Fruit fly (Drosophila melanogaster): Measurements from ENCODE around the gene CG14974.

The CG14974 gene

DNA sequence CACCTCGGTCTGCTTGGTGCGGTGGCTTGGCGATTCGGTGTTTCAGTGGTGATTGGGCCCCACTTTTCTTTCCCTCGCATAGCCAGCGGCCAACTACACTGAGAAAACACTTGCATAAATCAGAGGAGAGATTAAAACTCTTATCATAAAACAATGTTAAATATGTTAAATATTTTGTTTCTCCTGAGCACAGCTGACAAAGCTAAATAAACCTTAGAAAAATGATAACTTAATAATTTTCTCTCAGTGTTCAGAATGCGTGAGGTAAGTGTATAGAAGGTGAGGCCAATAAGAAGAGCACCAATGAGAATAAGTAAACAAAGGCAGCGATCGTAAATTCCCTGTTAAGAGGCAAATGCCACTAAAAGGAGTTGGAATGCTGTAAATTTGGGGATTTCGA is 3.6 kb downstream of the CG14974 start (continued):
- peak; percentile 80 for TF ChIP-seq CG16863 (GFP tag; optimal IDR thresholded peaks at IDR 0.05)
- no peak for TF ChIP-seq Atf6 (GFP tag; IDR thresholded peaks at IDR 0.05)
- TF ChIP-seq Myb (GFP tag; optimal IDR thresholded peaks at IDR 0.05), result peak; percentile 32
- no peak for TF ChIP-seq knrl (GFP tag; IDR thresholded peaks at IDR 0.05; ENCODE audit: partially characterized antibody)
- no peak for TF ChIP-seq CG6791 (GFP tag; IDR thresholded peaks at IDR 0.05; ENCODE audit: partially characterized antibody)
- TF ChIP-seq CG11696 (GFP tag; IDR thresholded peaks at IDR 0.05), result peak; percentile 50
- peak; percentile 45 for TF ChIP-seq run (tag; optimal IDR thresholded peaks at IDR 0.05)
- peak; percentile 49 for TF ChIP-seq kay (GFP tag; optimal IDR thresholded peaks at IDR 0.05)
- peak; percentile 58 for TF ChIP-seq odd (GFP tag; optimal IDR thresholded peaks at IDR 0.05)
- peak; percentile 48; the same call in 1 of the 2 replicates for TF ChIP-seq CG11085 (GFP tag; IDR thresholded peaks at IDR 0.05)
- TF ChIP-seq gsb (GFP tag; IDR thresholded peaks at IDR 0.05), result no peak
- no peak for TF ChIP-seq D (optimal IDR thresholded peaks at IDR 0.05)
- peak; percentile 67 for TF ChIP-seq D (GFP tag; optimal IDR thresholded peaks at IDR 0.05)
- TF ChIP-seq dan (GFP tag; IDR thresholded peaks at IDR 0.05), result peak; percentile 79
- 0 out of 3 replicates have a peak, but pooled peaks have one; percentile 44 for TF ChIP-seq z (GFP tag; IDR thresholded peaks at IDR 0.05)
- peak; percentile 61 for TF ChIP-seq trh (GFP tag; optimal IDR thresholded peaks at IDR 0.05)
- no peak for TF ChIP-seq Fer1 (GFP tag; optimal IDR thresholded peaks at IDR 0.05)
- TF ChIP-seq Deaf1 (tag; optimal IDR thresholded peaks at IDR 0.05), result peak; percentile 33
- TF ChIP-seq Sry-β (GFP tag; optimal IDR thresholded peaks at IDR 0.05), result peak; percentile 37
- peak; percentile 76 for TF ChIP-seq ac (GFP tag; optimal IDR thresholded peaks at IDR 0.05)
- TF ChIP-seq CG15601 (tag; optimal IDR thresholded peaks at IDR 0.05), result peak; percentile 86
- peak; percentile 82 for TF ChIP-seq croc (GFP tag; conservative IDR thresholded peaks at IDR 0.05)
- TF ChIP-seq so (GFP tag; IDR thresholded peaks at IDR 0.05), result peak; percentile 73; the same call in 1 of the 3 replicates
- no peak for TF ChIP-seq CG17912 (GFP tag; optimal IDR thresholded peaks at IDR 0.05)
- no peak for TF ChIP-seq cwo (GFP tag; optimal IDR thresholded peaks at IDR 0.05)
- peak; percentile 86 for TF ChIP-seq Nf-YB (GFP tag; optimal IDR thresholded peaks at IDR 0.05)
- peak; percentile 77 for TF ChIP-seq pum (GFP tag; optimal IDR thresholded peaks at IDR 0.05)
- TF ChIP-seq CG17328 (GFP tag; IDR thresholded peaks at IDR 0.05), result peak; percentile 92
- no peak for TF ChIP-seq D19B (GFP tag; optimal IDR thresholded peaks at IDR 0.05)
- TF ChIP-seq CG9817 (tag; optimal IDR thresholded peaks at IDR 0.05), result peak; percentile 40
- no peak for TF ChIP-seq Bgb (GFP tag; IDR thresholded peaks at IDR 0.05; ENCODE audit: partially characterized antibody)
- peak; percentile 43 for TF ChIP-seq CG1792 (GFP tag; optimal IDR thresholded peaks at IDR 0.05)
- no peak for TF ChIP-seq YL-1 (GFP tag; optimal IDR thresholded peaks at IDR 0.05)
- TF ChIP-seq CG9876 (GFP tag; optimal IDR thresholded peaks at IDR 0.05), result peak; percentile 20
- peak; percentile 78 for TF ChIP-seq CG3407 (GFP tag; optimal IDR thresholded peaks at IDR 0.05)
- TF ChIP-seq BtbVII (GFP tag; optimal IDR thresholded peaks at IDR 0.05), result no peak
- TF ChIP-seq CG10366 (GFP tag; IDR thresholded peaks at IDR 0.05), result peak; percentile 67
- TF ChIP-seq CG17612 (GFP tag; IDR thresholded peaks at IDR 0.05), result peak; percentile 38; the same call in 1 of the 2 replicates
- TF ChIP-seq B-H2 (GFP tag; optimal IDR thresholded peaks at IDR 0.05), result no peak
- peak; percentile 79 for TF ChIP-seq Hr3 (GFP tag; optimal IDR thresholded peaks at IDR 0.05)
- TF ChIP-seq CG6813 (GFP tag; optimal IDR thresholded peaks at IDR 0.05), result peak; percentile 65
- peak; percentile 52; the same call in 1 of the 2 replicates for TF ChIP-seq CG31224 (GFP tag; IDR thresholded peaks at IDR 0.05)
- TF ChIP-seq ind (GFP tag; optimal IDR thresholded peaks at IDR 0.05), result peak; percentile 57
- TF ChIP-seq dmrt11E (tag; optimal IDR thresholded peaks at IDR 0.05), result peak; percentile 97
- peak; percentile 82 for TF ChIP-seq Oli (tag; optimal IDR thresholded peaks at IDR 0.05)
- no peak for TF ChIP-seq Vsx1 (GFP tag; optimal IDR thresholded peaks at IDR 0.05)
- TF ChIP-seq CG7271 (tag; optimal IDR thresholded peaks at IDR 0.05), result peak; percentile 25
- peak; percentile 73 for TF ChIP-seq CG12219 (GFP tag; optimal IDR thresholded peaks at IDR 0.05)
- peak; percentile 78 for TF ChIP-seq CG30431 (GFP tag; optimal IDR thresholded peaks at IDR 0.05)
- TF ChIP-seq esg (GFP tag; conservative IDR thresholded peaks at IDR 0.05), result peak; percentile 60
- TF ChIP-seq CkIIα-i1 (GFP tag; IDR thresholded peaks at IDR 0.05), result no peak

All from whole organism, embryonic.